Fruit fly (Drosophila melanogaster): ENCODE measurements around the gene geko.
A peak's percentile ranks its signal among the peaks of the same experiment; 100 is the strongest.

The geko gene

dm6 chr3L:18166977-18167528 is 27.9 kb downstream of the geko start:
- TF ChIP-seq CG6854 (GFP tag; optimal IDR thresholded peaks at IDR 0.05) = no peak
- TF ChIP-seq CG4318 (GFP tag; optimal IDR thresholded peaks at IDR 0.05) = no peak
- no peak for TF ChIP-seq net (GFP tag; optimal IDR thresholded peaks at IDR 0.05)
- no peak for TF ChIP-seq Hr39 (GFP tag; optimal IDR thresholded peaks at IDR 0.05)
- no peak for TF ChIP-seq Hr4 (GFP tag; optimal IDR thresholded peaks at IDR 0.05)
- no peak for TF ChIP-seq CG8119 (GFP tag; IDR thresholded peaks at IDR 0.05)
- TF ChIP-seq fd85E (GFP tag; optimal IDR thresholded peaks at IDR 0.05) = no peak
- TF ChIP-seq CG1621 (tag; optimal IDR thresholded peaks at IDR 0.05) = no peak
- TF ChIP-seq Eip75B (GFP tag; optimal IDR thresholded peaks at IDR 0.05) = no peak
- no peak for TF ChIP-seq CG6276 (GFP tag; optimal IDR thresholded peaks at IDR 0.05)
- TF ChIP-seq Lpt (GFP tag; optimal IDR thresholded peaks at IDR 0.05) = no peak

- TF ChIP-seq CG10631 (GFP tag; optimal IDR thresholded peaks at IDR 0.05) = no peak
- TF ChIP-seq ss (GFP tag; optimal IDR thresholded peaks at IDR 0.05) = peak in 1 of 2 experiments; percentile 9
- TF ChIP-seq Lpt (GFP tag; optimal IDR thresholded peaks at IDR 0.05) = no peak
- no peak for TF ChIP-seq CG11902 (GFP tag; optimal IDR thresholded peaks at IDR 0.05)
- no peak for TF ChIP-seq CG10669 (GFP tag; optimal IDR thresholded peaks at IDR 0.05)
These were observed 31.9 kb downstream of the geko start for dm6 chr3L:18171093-18171492.

- TF ChIP-seq cyc (GFP tag; optimal IDR thresholded peaks at IDR 0.05) (no peak), topi (GFP tag; optimal IDR thresholded peaks at IDR 0.05) (no peak), Eip78C (GFP tag) (peak; percentile 22), svp (GFP tag) (peak; percentile 33), Blimp-1 (GFP tag; optimal IDR thresholded peaks at IDR 0.05) (no peak), salr (GFP tag; optimal IDR thresholded peaks at IDR 0.05) (no peak), CG16779 (tag; optimal IDR thresholded peaks at IDR 0.05) (no peak)
These were observed 33.0 kb downstream of the geko start for dm6 chr3L:18172064-18172696.

dm6 chr3L:18173668-18174067 is 34.5 kb downstream of the geko start:
- TF ChIP-seq Smox (GFP tag; optimal IDR thresholded peaks at IDR 0.05) (no peak), Eip78C (GFP tag) (peak; percentile 43), dsx (GFP tag; optimal IDR thresholded peaks at IDR 0.05; ENCODE audit: poor library complexity, severe bottlenecking) (peak; percentile 32)

dm6 chr3L:18174833-18175232 is 35.6 kb downstream of the geko start:
- TF ChIP-seq achi (GFP tag; optimal IDR thresholded peaks at IDR 0.05) = no peak
- TF ChIP-seq CG4318 (GFP tag; optimal IDR thresholded peaks at IDR 0.05) = no peak
- no peak for TF ChIP-seq Eip93F (GFP tag; optimal IDR thresholded peaks at IDR 0.05)
- no peak for TF ChIP-seq CG8119 (GFP tag; IDR thresholded peaks at IDR 0.05)
- TF ChIP-seq CG6854 (GFP tag; optimal IDR thresholded peaks at IDR 0.05) = no peak
- TF ChIP-seq Ets21C (GFP tag; optimal IDR thresholded peaks at IDR 0.05) = no peak
- no peak for TF ChIP-seq CG11762 (GFP tag; optimal IDR thresholded peaks at IDR 0.05; ENCODE audit: insufficient read depth)
- no peak for TF ChIP-seq Ets96B (tag; optimal IDR thresholded peaks at IDR 0.05)
- TF ChIP-seq esn (GFP tag; optimal IDR thresholded peaks at IDR 0.05) = no peak
- no peak for TF ChIP-seq Lpt (GFP tag; optimal IDR thresholded peaks at IDR 0.05)
- TF ChIP-seq Sox102F (GFP tag; optimal IDR thresholded peaks at IDR 0.05) = no peak
- no peak for TF ChIP-seq spab (GFP tag; optimal IDR thresholded peaks at IDR 0.05)
- no peak for TF ChIP-seq CG6276 (GFP tag; optimal IDR thresholded peaks at IDR 0.05)
- TF ChIP-seq vri (GFP tag; optimal IDR thresholded peaks at IDR 0.05) = no peak
- no peak for TF ChIP-seq CG9139 (GFP tag; optimal IDR thresholded peaks at IDR 0.05)
- TF ChIP-seq Hr38 (GFP tag; optimal IDR thresholded peaks at IDR 0.05) = no peak
- no peak for TF ChIP-seq CG8319 (GFP tag; optimal IDR thresholded peaks at IDR 0.05)

Data from whole organism, prepupa.